Fruit fly (Drosophila melanogaster) whole organism, pupa: ENCODE data around the gene ppk15.
A peak's percentile ranks its signal among the peaks of the same experiment; 100 is the strongest.

Experiments
- CG10348 ChIP-seq: fragments of 200-800 bp; sonication (Bioruptor generic); IDR thresholded peaks from 2 replicates; pipeline ENCODE4 v1.3.6; 2022; ENCODE audit warnings: missing biosample characterization, missing genetic modification characterization
- CG12605 ChIP-seq: fragments of 200-800 bp; sonication (Bioruptor generic); IDR thresholded peaks from 2 replicates; pipeline ENCODE4 v1.3.6; 2022; ENCODE audit warnings: missing biosample characterization, missing genetic modification characterization
- CG13204 ChIP-seq: fragments of 200-800 bp; sonication (Bioruptor generic); optimal IDR thresholded peaks from 2 replicates; lab custom pipeline; 2018; ENCODE audit warnings: missing biosample characterization, mild to moderate bottlenecking, missing genetic modification characterization, moderate library complexity
- CG14655 ChIP-seq: fragments of 200-800 bp; sonication (Bioruptor generic); optimal IDR thresholded peaks from 3 replicates; lab custom pipeline; 2017; ENCODE audit warnings: mild to moderate bottlenecking, missing biosample characterization, missing genetic modification reagents, missing genetic modification characterization
- CG15710 ChIP-seq: fragments of 200-800 bp; sonication (Bioruptor generic); optimal IDR thresholded peaks from 2 replicates; lab custom pipeline; 2018; ENCODE audit warnings: missing biosample characterization, mild to moderate bottlenecking, missing genetic modification characterization, moderate library complexity
- CG17806 ChIP-seq: fragments of 200-800 bp; sonication (Bioruptor generic); optimal IDR thresholded peaks from 2 replicates; lab custom pipeline; 2018; ENCODE audit warnings: missing biosample characterization, mild to moderate bottlenecking, missing genetic modification characterization, moderate library complexity
- CG32121 ChIP-seq: fragments of 200-800 bp; sonication (Bioruptor generic); IDR thresholded peaks from 2 replicates; pipeline ENCODE4 v1.3.6; 2022; ENCODE audit warnings: missing biosample characterization, missing genetic modification characterization
- CG34367 ChIP-seq: fragments of 200-800 bp; sonication (Bioruptor generic); optimal IDR thresholded peaks from 2 replicates; lab custom pipeline; 2018; ENCODE audit warnings: missing biosample characterization, mild to moderate bottlenecking, missing genetic modification characterization
- CG4496 ChIP-seq: fragments of 200-800 bp; sonication (Bioruptor generic); IDR thresholded peaks from 3 replicates; pipeline ENCODE4 v1.3.6; 2022; ENCODE audit warnings: missing biosample characterization, missing genetic modification characterization
- CG8159 ChIP-seq: fragments of 200-800 bp; sonication (Bioruptor generic); optimal IDR thresholded peaks from 3 replicates; lab custom pipeline; 2018; ENCODE audit warnings: missing biosample characterization, mild to moderate bottlenecking, missing genetic modification characterization, moderate library complexity
- CG8301 ChIP-seq: fragments of 200-800 bp; sonication (Bioruptor generic); optimal IDR thresholded peaks from 2 replicates; lab custom pipeline; 2018; ENCODE audit warnings: missing biosample characterization, mild to moderate bottlenecking, missing genetic modification characterization
- CG9948 ChIP-seq: fragments of 200-800 bp; sonication (Bioruptor generic); optimal IDR thresholded peaks from 2 replicates; lab custom pipeline; 2018; ENCODE audit warnings: missing biosample characterization, mild to moderate bottlenecking, missing genetic modification characterization, moderate library complexity
- D1 ChIP-seq: fragments of 200-800 bp; sonication (Bioruptor generic); optimal IDR thresholded peaks from 2 replicates; lab custom pipeline; 2018; ENCODE audit warnings: missing biosample characterization, mild to moderate bottlenecking, missing genetic modification characterization, moderate library complexity
- EcR ChIP-seq: fragments of 200-800 bp; sonication (Bioruptor generic); optimal IDR thresholded peaks from 3 replicates; lab custom pipeline; 2019; ENCODE audit warnings: missing biosample characterization, missing genetic modification characterization, mild to moderate bottlenecking, moderate library complexity, missing genetic modification reagents
- Ets98B ChIP-seq: fragments of 200-800 bp; sonication (Bioruptor generic); IDR thresholded peaks from 2 replicates; pipeline ENCODE4 v1.3.6; 2022; ENCODE audit warnings: missing biosample characterization, missing genetic modification characterization
- Pif1A ChIP-seq: fragments of 200-800 bp; sonication (Bioruptor generic); optimal IDR thresholded peaks from 3 replicates; lab custom pipeline; 2016; ENCODE audit warnings: missing biosample characterization, missing genetic modification characterization
- Pif1B ChIP-seq: fragments of 200-800 bp; sonication (Bioruptor generic); optimal IDR thresholded peaks from 3 replicates; lab custom pipeline; 2016; ENCODE audit warnings: missing biosample characterization, missing genetic modification characterization
- fd96Ca ChIP-seq: fragments of 200-800 bp; sonication (Bioruptor generic); IDR thresholded peaks from 3 replicates; pipeline ENCODE4 v1.3.6; 2022; ENCODE audit warnings: missing biosample characterization, missing genetic modification characterization
- gl ChIP-seq: fragments of 200-800 bp; sonication (Bioruptor generic); optimal IDR thresholded peaks from 2 replicates; lab custom pipeline; 2018; ENCODE audit warnings: missing biosample characterization, mild to moderate bottlenecking, missing genetic modification characterization

Gene ppk15

dm6 chr3R:26425681-26426080, 22.2 kb upstream of the ppk15 start, which contains the start of gene CG34291:
Gene CG34291, minus strand, starts transcription at chr3R:26425781.
- TF ChIP-seq gl: no peak
- TF ChIP-seq CG32121 (GFP tag; lab: Robert Waterston, UW): no peak
- TF ChIP-seq fd96Ca (GFP tag; lab: Robert Waterston, UW): no peak
- no peak for TF ChIP-seq D1 (tag; lab: Kevin White, UChicago)
- no peak for TF ChIP-seq CG34367 (tag; lab: Kevin White, UChicago)
- TF ChIP-seq CG8301 (tag; lab: Kevin White, UChicago): no peak
- TF ChIP-seq CG17806 (tag; lab: Kevin White, UChicago): no peak

- TF ChIP-seq Ets98B (GFP tag; lab: Robert Waterston, UW): no peak
- TF ChIP-seq CG4496 (GFP tag; lab: Robert Waterston, UW): no peak
- no peak for TF ChIP-seq D1 (tag; lab: Kevin White, UChicago)
- TF ChIP-seq CG32121 (GFP tag; lab: Robert Waterston, UW): no peak
- no peak for TF ChIP-seq CG15710 (tag; lab: Kevin White, UChicago)
- TF ChIP-seq CG9948: no peak
- no peak for TF ChIP-seq fd96Ca (GFP tag; lab: Robert Waterston, UW)
- no peak for TF ChIP-seq CG34367 (tag; lab: Kevin White, UChicago)
- no peak for TF ChIP-seq Pif1B (GFP tag; lab: Kevin White, UChicago)
- no peak for TF ChIP-seq CG12605
- TF ChIP-seq EcR: no peak
- TF ChIP-seq CG8301 (tag; lab: Kevin White, UChicago): no peak
- TF ChIP-seq CG13204 (GFP tag; lab: Kevin White, UChicago): no peak
- no peak for TF ChIP-seq Pif1A (GFP tag; lab: Kevin White, UChicago)
- TF ChIP-seq, all 21 proteins: peak for 0
Observed at dm6 chr3R:26425005-26425404, 21.5 kb upstream of the ppk15 start, which contains the start of gene CG6503. Gene CG6503, minus strand, starts transcription at chr3R:26425105.

- TF ChIP-seq Pif1B (GFP tag; lab: Kevin White, UChicago) (no peak), CG14655 (GFP tag; lab: Kevin White, UChicago) (no peak), CG8159 (tag; lab: Kevin White, UChicago) (no peak), CG13204 (GFP tag; lab: Kevin White, UChicago) (no peak), Ets98B (GFP tag; lab: Robert Waterston, UW) (no peak), CG12605 (no peak), gl (no peak)
Observed at dm6 chr3R:26413788-26414187, 10.3 kb upstream of the ppk15 start, which contains the start of gene Ald2. Gene Ald2, plus strand, starts transcription at chr3R:26414088.

dm6 chr3R:26409780-26410179, 6.3 kb upstream of the ppk15 start:
- TF ChIP-seq Ets98B (GFP tag; lab: Robert Waterston, UW): peak; percentile 72
- no peak for TF ChIP-seq EcR
- peak; percentile 79 for TF ChIP-seq CG32121 (GFP tag; lab: Robert Waterston, UW)
- no peak for TF ChIP-seq Pif1B (GFP tag; lab: Kevin White, UChicago)
- no peak for TF ChIP-seq CG8159 (tag; lab: Kevin White, UChicago)
- TF ChIP-seq CG34367 (tag; lab: Kevin White, UChicago): no peak
- no peak for TF ChIP-seq CG10348
- TF ChIP-seq CG4496 (GFP tag; lab: Robert Waterston, UW): peak; percentile 78
- TF ChIP-seq fd96Ca (GFP tag; lab: Robert Waterston, UW): peak; percentile 35; the same call in 2 of the 3 replicates
